Worm (Caenorhabditis elegans) whole organism, early embryonic: Measurements from ENCODE around the gene T28A8.6.
"Not testable (repeated sequence)": the region's sequence is repeated elsewhere in the genome, so short reads cannot be mapped to it uniquely, and the experiment has no call there.

Source experiments
- B0310.2 ChIP-seq: sonication (generic microtip); optimal IDR thresholded peaks from 2 replicates; lab custom pipeline; 2016; ENCODE audit warnings: mild to moderate bottlenecking, missing genetic modification characterization, missing compliant biosample characterization
- F13C5.2 ChIP-seq: sonication (generic microtip); optimal IDR thresholded peaks from 2 replicates; lab custom pipeline; 2017; ENCODE audit warnings: mild to moderate bottlenecking, missing genetic modification characterization, inconsistent platforms, missing compliant biosample characterization
- aly-1 ChIP-seq: sonication (generic microtip); optimal IDR thresholded peaks from 2 replicates; lab custom pipeline; 2016; ENCODE audit warnings: missing genetic modification characterization, missing compliant biosample characterization
- ama-1 ChIP-seq: fragments of 150-350 bp; optimal IDR thresholded peaks from 2 replicates; lab custom pipeline; 2014
- ceh-13 ChIP-seq: fragments of 200-800 bp; sonication (Bioruptor generic); optimal IDR thresholded peaks from 2 replicates; lab custom pipeline; 2018; ENCODE audit warnings: mild to moderate bottlenecking, missing genetic modification characterization, missing compliant biosample characterization
- ceh-36 ChIP-seq: sonication (generic microtip); optimal IDR thresholded peaks from 2 replicates; lab custom pipeline; 2016; ENCODE audit warnings: missing genetic modification characterization, inconsistent platforms, missing compliant biosample characterization
- ets-7 ChIP-seq: sonication (generic microtip); optimal IDR thresholded peaks from 2 replicates; lab custom pipeline; 2016; ENCODE audit warnings: missing genotype, missing genetic modification characterization, missing compliant biosample characterization
- flt-1 ChIP-seq: fragments of 200-800 bp; sonication (Bioruptor generic); IDR thresholded peaks from 2 replicates; pipeline ENCODE4 v1.3.6; 2022; ENCODE audit warnings: missing genetic modification characterization, missing compliant biosample characterization
- hmbx-1 ChIP-seq: sonication (generic microtip); optimal IDR thresholded peaks from 2 replicates; lab custom pipeline; 2016; ENCODE audit warnings: mild to moderate bottlenecking, missing genetic modification characterization, missing compliant biosample characterization
- hmg-4 ChIP-seq: fragments of 200-800 bp; sonication (Bioruptor generic); optimal IDR thresholded peaks from 2 replicates; lab custom pipeline; 2018; ENCODE audit warnings: mild to moderate bottlenecking, missing genetic modification characterization, missing compliant biosample characterization
- hnd-1 ChIP-seq: sonication (generic microtip); optimal IDR thresholded peaks from 2 replicates; lab custom pipeline; 2016; ENCODE audit warnings: missing genetic modification characterization, missing compliant biosample characterization
- pes-1 ChIP-seq: fragments of 200-800 bp; sonication (Bioruptor generic); IDR thresholded peaks from 2 replicates; pipeline ENCODE4 v1.3.6; 2022; ENCODE audit warnings: missing genetic modification reagents, missing genetic modification characterization, missing compliant biosample characterization
- scrt-1 ChIP-seq: fragments of 200-800 bp; sonication (Bioruptor generic); IDR thresholded peaks from 2 replicates; pipeline ENCODE4 v1.3.6; 2022; ENCODE audit warnings: missing genetic modification characterization, missing compliant biosample characterization
- sea-1 ChIP-seq: fragments of 200-800 bp; sonication (Bioruptor generic); conservative IDR thresholded peaks from 2 replicates; pipeline ENCODE4 v1.3.6; 2022; ENCODE audit warnings: missing genetic modification characterization, missing compliant biosample characterization
- tbx-11 ChIP-seq: fragments of 200-800 bp; sonication (Bioruptor generic); IDR thresholded peaks from 2 replicates; pipeline ENCODE4 v1.3.6; 2022; ENCODE audit warnings: missing genetic modification characterization, missing compliant biosample characterization
- tbx-37 ChIP-seq: fragments of 200-800 bp; sonication (Bioruptor generic); conservative IDR thresholded peaks from 2 replicates; pipeline ENCODE4 v1.3.6; 2022; ENCODE audit warnings: missing genetic modification reagents, missing genetic modification characterization, missing compliant biosample characterization
- tra-4 ChIP-seq: sonication (generic microtip); optimal IDR thresholded peaks from 2 replicates; lab custom pipeline; 2017; ENCODE audit warnings: missing genetic modification characterization, missing compliant biosample characterization

T28A8.6 gene

ce11 chrIII:13498899-13499298 is at the start of gene T28A8.6:
TSS of gene T28A8.6 (plus strand) at chrIII:13499199.
- TF ChIP-seq tra-4 (tag; lab: Kevin White, UChicago); ama-1 (lab: Kevin White, UChicago); ets-7 (tag; lab: Kevin White, UChicago): not testable (repeated sequence)

- no peak for TF ChIP-seq hnd-1
- no peak for TF ChIP-seq pes-1 (GFP tag; lab: Robert Waterston, UW)
- no peak for TF ChIP-seq F13C5.2 (tag; lab: Kevin White, UChicago)
- TF ChIP-seq ama-1 (lab: Kevin White, UChicago), result no peak
- TF ChIP-seq hmg-4 (GFP tag; lab: Kevin White, UChicago), result no peak
Observed at ce11 chrIII:13452824-13453223, 46.2 kb upstream of the T28A8.6 start.

ce11 chrIII:13455207-13455606 is 43.8 kb upstream of the T28A8.6 start, which contains the start of gene cua-1:
TSS of gene cua-1 (minus strand) at chrIII:13455307.
- TF ChIP-seq ceh-13 (GFP tag; lab: Kevin White, UChicago), result no peak
- TF ChIP-seq tra-4 (tag; lab: Kevin White, UChicago), result no peak
- no peak for TF ChIP-seq F13C5.2 (tag; lab: Kevin White, UChicago)
- no peak for TF ChIP-seq ets-7 (tag; lab: Kevin White, UChicago)
- no peak for TF ChIP-seq ama-1 (lab: Kevin White, UChicago)
- TF ChIP-seq ceh-36 (tag; lab: Kevin White, UChicago), result no peak
- no peak for TF ChIP-seq hmbx-1 (tag; lab: Kevin White, UChicago)
- no peak for TF ChIP-seq tbx-37 (GFP tag; lab: Robert Waterston, UW)
- no peak for TF ChIP-seq flt-1 (GFP tag; lab: Robert Waterston, UW)
- no peak for TF ChIP-seq scrt-1 (GFP tag; lab: Robert Waterston, UW)
- no peak for TF ChIP-seq hnd-1

- TF ChIP-seq aly-1 (tag; lab: Kevin White, UChicago), result no peak
- TF ChIP-seq ceh-13 (GFP tag; lab: Kevin White, UChicago), result no peak
- TF ChIP-seq pes-1 (GFP tag; lab: Robert Waterston, UW), result no peak
- no peak for TF ChIP-seq tbx-37 (GFP tag; lab: Robert Waterston, UW)
- TF ChIP-seq flt-1 (GFP tag; lab: Robert Waterston, UW), result no peak
- TF ChIP-seq tbx-11 (GFP tag; lab: Robert Waterston, UW), result no peak
- TF ChIP-seq ama-1 (lab: Kevin White, UChicago), result no peak
- no peak for TF ChIP-seq hnd-1
- no peak for TF ChIP-seq hmbx-1 (tag; lab: Kevin White, UChicago)
- no peak for TF ChIP-seq ets-7 (tag; lab: Kevin White, UChicago)
- no peak for TF ChIP-seq hmg-4 (GFP tag; lab: Kevin White, UChicago)
- TF ChIP-seq sea-1 (GFP tag; lab: Robert Waterston, UW), result no peak
- TF ChIP-seq tra-4 (tag; lab: Kevin White, UChicago), result no peak
- TF ChIP-seq ceh-36 (tag; lab: Kevin White, UChicago), result no peak
Observed at ce11 chrIII:13455816-13456215, 43.2 kb upstream of the T28A8.6 start.

- no peak for TF ChIP-seq B0310.2 (tag; lab: Kevin White, UChicago)
- TF ChIP-seq pes-1 (GFP tag; lab: Robert Waterston, UW), result no peak
- TF ChIP-seq ets-7 (tag; lab: Kevin White, UChicago), result no peak
- no peak for TF ChIP-seq sea-1 (GFP tag; lab: Robert Waterston, UW)
Observed at ce11 chrIII:13457305-13457704, 41.7 kb upstream of the T28A8.6 start.

ce11 chrIII:13458978-13459596 is 39.9 kb upstream of the T28A8.6 start, which contains the start of gene tag-164:
TSS of gene tag-164 (plus strand) at chrIII:13459546.
- TF ChIP-seq B0310.2 (tag; lab: Kevin White, UChicago), result no peak
- TF ChIP-seq tra-4 (tag; lab: Kevin White, UChicago), result no peak
- TF ChIP-seq pes-1 (GFP tag; lab: Robert Waterston, UW), result no peak
- TF ChIP-seq ceh-13 (GFP tag; lab: Kevin White, UChicago), result no peak
- no peak for TF ChIP-seq hmbx-1 (tag; lab: Kevin White, UChicago)
- TF ChIP-seq ceh-36 (tag; lab: Kevin White, UChicago), result no peak
- no peak for TF ChIP-seq sea-1 (GFP tag; lab: Robert Waterston, UW)
- no peak for TF ChIP-seq tbx-37 (GFP tag; lab: Robert Waterston, UW)
- no peak for TF ChIP-seq ets-7 (tag; lab: Kevin White, UChicago)
- no peak for TF ChIP-seq aly-1 (tag; lab: Kevin White, UChicago)
- TF ChIP-seq F13C5.2 (tag; lab: Kevin White, UChicago), result no peak
- TF ChIP-seq hmg-4 (GFP tag; lab: Kevin White, UChicago), result no peak
- TF ChIP-seq scrt-1 (GFP tag; lab: Robert Waterston, UW), result no peak
- no peak for TF ChIP-seq flt-1 (GFP tag; lab: Robert Waterston, UW)
- no peak for TF ChIP-seq hnd-1
- TF ChIP-seq tbx-11 (GFP tag; lab: Robert Waterston, UW), result no peak
- no peak for TF ChIP-seq ama-1 (lab: Kevin White, UChicago)

- no peak for TF ChIP-seq B0310.2 (tag; lab: Kevin White, UChicago)
- no peak for TF ChIP-seq flt-1 (GFP tag; lab: Robert Waterston, UW)
- TF ChIP-seq ama-1 (lab: Kevin White, UChicago), result no peak
- no peak for TF ChIP-seq tra-4 (tag; lab: Kevin White, UChicago)
- TF ChIP-seq ceh-36 (tag; lab: Kevin White, UChicago), result no peak
- TF ChIP-seq F13C5.2 (tag; lab: Kevin White, UChicago), result no peak
- no peak for TF ChIP-seq aly-1 (tag; lab: Kevin White, UChicago)
- TF ChIP-seq ceh-13 (GFP tag; lab: Kevin White, UChicago), result no peak
- no peak for TF ChIP-seq sea-1 (GFP tag; lab: Robert Waterston, UW)
- TF ChIP-seq hnd-1, result no peak
- no peak for TF ChIP-seq pes-1 (GFP tag; lab: Robert Waterston, UW)
- TF ChIP-seq tbx-37 (GFP tag; lab: Robert Waterston, UW), result no peak
- TF ChIP-seq hmg-4 (GFP tag; lab: Kevin White, UChicago), result no peak
- no peak for TF ChIP-seq scrt-1 (GFP tag; lab: Robert Waterston, UW)
- TF ChIP-seq hmbx-1 (tag; lab: Kevin White, UChicago), result no peak
- TF ChIP-seq ets-7 (tag; lab: Kevin White, UChicago), result no peak
- no peak for TF ChIP-seq tbx-11 (GFP tag; lab: Robert Waterston, UW)
Observed at ce11 chrIII:13461535-13461934, 37.5 kb upstream of the T28A8.6 start.
